Worm (Caenorhabditis elegans): Measurements from ENCODE around the gene Y62H9A.11.
A peak's percentile ranks its signal among the peaks of the same experiment; 100 is the strongest.

The Y62H9A.11 gene

DNA sequence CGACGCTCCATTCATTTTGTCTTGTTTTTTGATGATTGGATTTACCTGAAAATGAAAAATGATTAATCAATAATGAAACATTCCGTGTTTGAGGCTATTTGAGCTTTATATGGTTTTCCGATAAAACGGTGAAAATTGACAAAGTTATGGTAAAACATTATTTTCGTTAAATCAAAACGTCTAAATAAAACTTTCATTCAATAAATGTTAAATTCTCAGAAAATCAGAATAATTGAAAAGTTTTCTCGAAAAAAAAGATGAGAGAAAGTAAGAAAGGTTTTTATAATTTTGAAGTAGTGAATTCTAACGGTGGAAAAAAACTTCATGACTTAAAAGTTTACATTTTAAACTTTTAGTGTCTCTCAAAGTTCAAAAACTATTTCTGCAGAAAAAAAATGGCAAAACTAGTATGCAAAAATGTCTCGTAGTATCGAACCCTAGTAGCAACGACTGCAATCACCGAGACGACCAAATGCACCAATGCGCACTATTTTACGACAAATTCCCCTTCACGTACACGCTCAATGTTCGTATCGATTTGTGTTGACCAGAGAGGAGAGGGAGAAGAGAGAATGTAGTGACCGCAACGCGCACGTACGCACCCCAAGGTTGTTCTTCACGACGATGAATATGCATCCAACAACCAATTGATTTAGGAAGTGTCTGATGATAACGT lies 39.8 kb upstream of the Y62H9A.11 start, which contains the start of gene nfya-1 (continued):
- TF ChIP-seq unc-98 (GFP tag; IDR thresholded peaks at IDR 0.05) (no peak), nhr-90 (tag; optimal IDR thresholded peaks at IDR 0.05; ENCODE audit: poor library complexity) (peak; percentile 37), elt-2 (tag; optimal IDR thresholded peaks at IDR 0.05) (no peak), tbx-2 (tag; optimal IDR thresholded peaks at IDR 0.05) (peak; percentile 9), nhr-20 (tag; optimal IDR thresholded peaks at IDR 0.05) (peak; percentile 50), efl-1 (optimal IDR thresholded peaks at IDR 0.05) (peak; percentile 25 to 34), efl-1 (GFP tag; optimal IDR thresholded peaks at IDR 0.05 in 1 of 2) (peak in 1 of 2 experiments; percentile 90), F16B12.6 (tag; optimal IDR thresholded peaks at IDR 0.05) (peak; percentile 91), mef-2 (tag; optimal IDR thresholded peaks at IDR 0.05) (no peak), dsc-1 (tag; optimal IDR thresholded peaks at IDR 0.05) (peak; percentile 24), nhr-47 (tag; optimal IDR thresholded peaks at IDR 0.05) (peak; percentile 62), lin-35 (GFP tag; optimal IDR thresholded peaks at IDR 0.05) (peak; percentile 45 to 77), sup-37 (GFP tag; optimal IDR thresholded peaks at IDR 0.05) (no peak), C34B4.2 (tag; optimal IDR thresholded peaks at IDR 0.05) (no peak), nhr-84 (tag; optimal IDR thresholded peaks at IDR 0.05) (no peak), lin-13 (GFP tag; optimal IDR thresholded peaks at IDR 0.05) (no peak), egl-13 (tag; optimal IDR thresholded peaks at IDR 0.05) (no peak), unc-30 (tag; optimal IDR thresholded peaks at IDR 0.05) (no peak), ceh-90 (tag; optimal IDR thresholded peaks at IDR 0.05) (no peak), ztf-11 (tag; optimal IDR thresholded peaks at IDR 0.05) (no peak), tlp-1 (tag; optimal IDR thresholded peaks at IDR 0.05) (no peak), elt-3 (tag; optimal IDR thresholded peaks at IDR 0.05) (peak in 1 of 6 experiments; percentile 64), ceh-88 (GFP tag; IDR thresholded peaks at IDR 0.05) (no peak), mdl-1 (tag; optimal IDR thresholded peaks at IDR 0.05) (peak in 1 of 2 experiments; percentile 35), lir-3 (tag; optimal IDR thresholded peaks at IDR 0.05; ENCODE audit: poor library complexity) (no peak), lin-14 (GFP tag; optimal IDR thresholded peaks at IDR 0.05) (peak; percentile 75), ceh-63 (GFP tag; optimal IDR thresholded peaks at IDR 0.05) (no peak), fkh-10 (GFP tag; optimal IDR thresholded peaks at IDR 0.05) (no peak), hlh-17 (GFP tag; optimal IDR thresholded peaks at IDR 0.05; ENCODE audit: borderline replicate concordance) (no peak), ces-1 (GFP tag; optimal IDR thresholded peaks at IDR 0.05) (no peak), vab-15 (tag; optimal IDR thresholded peaks at IDR 0.05) (no peak), ztf-4 (tag; optimal IDR thresholded peaks at IDR 0.05) (no peak), sptf-1 (tag; optimal IDR thresholded peaks at IDR 0.05) (no peak), aly-2 (tag; optimal IDR thresholded peaks at IDR 0.05) (no peak), skn-1 (tag; optimal IDR thresholded peaks at IDR 0.05) (no peak), snu-23 (GFP tag; optimal IDR thresholded peaks at IDR 0.05) (peak; percentile 73), hlh-4 (tag; optimal IDR thresholded peaks at IDR 0.05) (no peak)

DNA sequence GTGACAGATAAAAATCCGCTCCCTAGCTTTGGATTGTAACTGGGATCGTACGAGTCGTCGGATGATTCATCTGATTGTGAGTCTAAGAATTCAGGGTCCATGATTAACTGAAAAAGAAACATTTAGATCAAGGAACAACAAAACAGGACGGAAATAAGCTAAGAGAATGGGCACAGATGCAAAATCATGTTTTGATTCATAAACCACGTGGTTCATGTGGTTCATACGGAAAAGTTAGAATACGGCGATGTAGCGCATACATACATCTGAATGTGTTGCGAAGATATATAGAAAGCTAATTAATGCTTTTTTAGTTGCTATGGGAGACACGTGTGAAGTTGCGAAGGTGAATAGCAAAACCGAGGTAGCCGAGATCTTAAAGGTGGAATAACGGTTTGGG lies 34.8 kb upstream of the Y62H9A.11 start, which contains the start of gene F55G7.3:
F55G7.3 (minus strand) TSS at position 101 of the 400 bp plus-strand sequence.
- TF ChIP-seq unc-98 (GFP tag; IDR thresholded peaks at IDR 0.05) (no peak), blmp-1 (tag; optimal IDR thresholded peaks at IDR 0.05) (no peak), nhr-90 (tag; optimal IDR thresholded peaks at IDR 0.05; ENCODE audit: poor library complexity) (no peak), lir-3 (tag; optimal IDR thresholded peaks at IDR 0.05; ENCODE audit: poor library complexity) (no peak), ceh-90 (tag; optimal IDR thresholded peaks at IDR 0.05) (no peak), efl-1 (optimal IDR thresholded peaks at IDR 0.05) (no peak), efl-1 (GFP tag; optimal IDR thresholded peaks at IDR 0.05 in 1 of 2) (no peak), efl-3 (GFP tag; optimal IDR thresholded peaks at IDR 0.05) (no peak), snpc-4 (tag; optimal IDR thresholded peaks at IDR 0.05) (no peak), ceh-8 (GFP tag; optimal IDR thresholded peaks at IDR 0.05) (no peak), nhr-84 (tag; optimal IDR thresholded peaks at IDR 0.05) (no peak), irx-1 (tag; optimal IDR thresholded peaks at IDR 0.05) (no peak), hlh-17 (GFP tag; optimal IDR thresholded peaks at IDR 0.05; ENCODE audit: borderline replicate concordance) (no peak), isw-1 (GFP tag; IDR thresholded peaks at IDR 0.05) (no peak), ces-1 (GFP tag; optimal IDR thresholded peaks at IDR 0.05) (no peak), C16A3.4 (tag; optimal IDR thresholded peaks at IDR 0.05) (no peak), C04F5.9 (tag; optimal IDR thresholded peaks at IDR 0.05) (no peak)

Data from whole organism, L1 larva.